Worm (Caenorhabditis elegans) whole organism, young adult: ENCODE results near the gene che-6.
A peak's percentile ranks its signal among the peaks of the same experiment; 100 is the strongest.

Experiments
- B0035.1 ChIP-seq: sonication (generic microtip); optimal IDR thresholded peaks from 2 replicates; lab custom pipeline; 2016; ENCODE audit warnings: missing genetic modification characterization, mild to moderate bottlenecking, missing compliant biosample characterization, missing genotype, missing genetic modification reagents
- C17E4.6 ChIP-seq: fragments of 200-800 bp; sonication (Bioruptor generic); IDR thresholded peaks from 2 replicates; pipeline ENCODE4 v1.3.6; 2022; ENCODE audit warnings: missing genetic modification reagents, missing genetic modification characterization, missing compliant biosample characterization
- F23B12.7 ChIP-seq: sonication (generic microtip); optimal IDR thresholded peaks from 2 replicates; lab custom pipeline; 2017; ENCODE audit warnings: missing genetic modification characterization, mild to moderate bottlenecking, missing compliant biosample characterization, antibody characterized with exemption, moderate library complexity; ENCODE audit not compliant: insufficient read depth
- K12H6.12 ChIP-seq: fragments of 200-800 bp; sonication (Bioruptor generic); optimal IDR thresholded peaks from 2 replicates; lab custom pipeline; 2018; ENCODE audit warnings: mild to moderate bottlenecking, missing genetic modification characterization, missing compliant biosample characterization
- attf-5 ChIP-seq: fragments of 200-800 bp; sonication (Bioruptor generic); optimal IDR thresholded peaks from 2 replicates; lab custom pipeline; 2018; ENCODE audit warnings: mild to moderate bottlenecking, missing genetic modification characterization, missing compliant biosample characterization
- ceh-27 ChIP-seq: fragments of 200-800 bp; sonication (Bioruptor generic); optimal IDR thresholded peaks from 2 replicates; lab custom pipeline; 2018; ENCODE audit warnings: mild to moderate bottlenecking, missing genetic modification characterization, moderate library complexity, missing compliant biosample characterization
- egrh-3 ChIP-seq: fragments of 200-800 bp; sonication (Bioruptor generic); IDR thresholded peaks from 2 replicates; pipeline ENCODE4 v1.3.6; 2022; ENCODE audit warnings: missing genetic modification reagents, missing genetic modification characterization, missing compliant biosample characterization
- ekl-4 ChIP-seq: fragments of 200-800 bp; sonication (Bioruptor generic); IDR thresholded peaks from 2 replicates; pipeline ENCODE4 v1.3.6; 2022; ENCODE audit warnings: missing genetic modification reagents, missing genetic modification characterization, missing compliant biosample characterization
- hlh-26 ChIP-seq: fragments of 200-800 bp; sonication (Bioruptor generic); conservative IDR thresholded peaks from 2 replicates; pipeline ENCODE4 v1.3.6; 2022; ENCODE audit warnings: missing genetic modification reagents, missing genetic modification characterization, missing compliant biosample characterization
- lin-40 ChIP-seq: sonication (generic microtip); optimal IDR thresholded peaks from 2 replicates; lab custom pipeline; 2016; ENCODE audit warnings: missing genetic modification characterization, mild to moderate bottlenecking, missing compliant biosample characterization, missing genotype, missing genetic modification reagents
- mcd-1 ChIP-seq: fragments of 200-800 bp; sonication (Bioruptor generic); IDR thresholded peaks from 2 replicates; pipeline ENCODE4 v1.3.6; 2022; ENCODE audit warnings: missing genetic modification reagents, missing genetic modification characterization, missing compliant biosample characterization
- nhr-120 ChIP-seq: fragments of 200-800 bp; sonication (Bioruptor generic); IDR thresholded peaks from 2 replicates; pipeline ENCODE4 v1.3.6; 2022; ENCODE audit warnings: missing genetic modification characterization, missing compliant biosample characterization
- rec-8 ChIP-seq, 2 experiments: sonication (generic microtip); optimal IDR thresholded peaks; 2 replicates each; lab custom pipeline; 2016; ENCODE audit warnings: mild to moderate bottlenecking in 2 of 2, missing genetic modification characterization in 2 of 2, missing genetic modification reagents in 2 of 2, missing genotype in 2 of 2, missing biosample characterization in 1 of 2, missing compliant biosample characterization in 1 of 2, moderate library complexity in 1 of 2
- rpc-1 ChIP-seq, 2 experiments: fragments of 150-350 bp in 1 of 2; sonication (generic microtip) in 1 of 2; optimal IDR thresholded peaks; 2 replicates each; lab custom pipeline; 2014 to 2018; ENCODE audit warnings: missing biosample characterization in 1 of 2, missing genetic modification characterization in 1 of 2, missing genetic modification reagents in 1 of 2, missing genotype in 1 of 2
- sea-2 ChIP-seq: fragments of 200-800 bp; sonication (Bioruptor generic); IDR thresholded peaks from 2 replicates; pipeline ENCODE4 v1.3.6; 2022; ENCODE audit warnings: missing genetic modification characterization, missing compliant biosample characterization
- snpc-4 ChIP-seq, 5 experiments: fragments of 150-350 bp in 1 of 5; sonication (generic microtip) in 4 of 5; optimal IDR thresholded peaks; 2 replicates each; lab custom pipeline; 2014 to 2018; ENCODE audit warnings: missing genetic modification characterization in 5 of 5, missing biosample characterization in 3 of 5, antibody characterized with exemption in 2 of 5, mild to moderate bottlenecking in 2 of 5, missing compliant biosample characterization in 2 of 5, missing genotype in 2 of 5, moderate library complexity in 2 of 5, missing genetic modification reagents in 1 of 5
- tbx-9 ChIP-seq: sonication (generic microtip); optimal IDR thresholded peaks from 2 replicates; lab custom pipeline; 2016; ENCODE audit warnings: borderline replicate concordance, missing genetic modification characterization, inconsistent platforms, missing compliant biosample characterization
- zfh-2 ChIP-seq: fragments of 200-800 bp; sonication (Bioruptor generic); conservative IDR thresholded peaks from 2 replicates; pipeline ENCODE4 v1.3.6; 2022; ENCODE audit warnings: missing genetic modification reagents, missing genetic modification characterization, missing compliant biosample characterization
- ztf-6 ChIP-seq: fragments of 200-800 bp; sonication (Bioruptor generic); IDR thresholded peaks from 2 replicates; pipeline ENCODE4 v1.3.6; 2022; ENCODE audit warnings: missing genetic modification reagents, missing genetic modification characterization, missing compliant biosample characterization

The che-6 gene

ce11 chrIV:2083146-2083545 lies 28.1 kb downstream of the che-6 start:
- TF ChIP-seq lin-40 (tag; lab: Kevin White, UChicago) (peak; percentile 18), rec-8 (tag; optimal IDR thresholded peaks at IDR 0.05; lab: Kevin White, UChicago) (no peak), hlh-26 (GFP tag; lab: Robert Waterston, UW) (no peak)
- TF ChIP-seq, all 124 proteins: peak for 1

- TF ChIP-seq F23B12.7 (tag; lab: Kevin White, UChicago): no peak
- no peak for TF ChIP-seq egrh-3 (GFP tag; lab: Robert Waterston, UW)
- TF ChIP-seq nhr-120: no peak
- no peak for TF ChIP-seq K12H6.12 (tag; lab: Kevin White, UChicago)
- TF ChIP-seq attf-5 (GFP tag; lab: Kevin White, UChicago): no peak
These were observed 30.9 kb downstream of the che-6 start for ce11 chrIV:2080340-2080739.

- TF ChIP-seq ztf-6 (GFP tag; lab: Robert Waterston, UW) (no peak), snpc-4 (GFP tag; optimal IDR thresholded peaks at IDR 0.05; lab: Kevin White, UChicago) (no peak), snpc-4 (tag; optimal IDR thresholded peaks at IDR 0.05; lab: Kevin White, UChicago) (peak in 3 of 4 experiments; percentile 21 to 57 (median 28))
These were observed 33.9 kb downstream of the che-6 start for ce11 chrIV:2077159-2077835.

- TF ChIP-seq C17E4.6 (GFP tag; lab: Robert Waterston, UW): no peak
- TF ChIP-seq attf-5 (GFP tag; lab: Kevin White, UChicago): no peak
- no peak for TF ChIP-seq sea-2 (GFP tag; lab: Robert Waterston, UW)
- no peak for TF ChIP-seq ekl-4 (GFP tag; lab: Robert Waterston, UW)
- TF ChIP-seq tbx-9: no peak
- no peak for TF ChIP-seq B0035.1 (tag; lab: Kevin White, UChicago)
- no peak for TF ChIP-seq ceh-27 (GFP tag; lab: Kevin White, UChicago)
These were observed 45.3 kb downstream of the che-6 start, which contains the start of gene arrd-26 for ce11 chrIV:2065895-2066294. Gene arrd-26 (plus strand): TSS chrIV:2066195.

ce11 chrIV:2059011-2059410 lies 52.2 kb downstream of the che-6 start, which contains the start of gene R05C11.2:
Gene R05C11.2 (minus strand): TSS chrIV:2059111.
- no peak for TF ChIP-seq K12H6.12 (tag; lab: Kevin White, UChicago)
- no peak for TF ChIP-seq lin-40 (tag; lab: Kevin White, UChicago)
- TF ChIP-seq rpc-1 (optimal IDR thresholded peaks at IDR 0.05; lab: Kevin White, UChicago): no peak
- no peak for TF ChIP-seq rpc-1 (tag; optimal IDR thresholded peaks at IDR 0.05; lab: Kevin White, UChicago)
- TF ChIP-seq, all 124 proteins: peak for 0

- 0 out of 2 replicates have a peak, but pooled peaks have one; percentile 5 for TF ChIP-seq mcd-1
- TF ChIP-seq zfh-2 (GFP tag; lab: Robert Waterston, UW): peak; percentile 66; the same call in 1 of the 2 replicates
- no peak for TF ChIP-seq ceh-27 (GFP tag; lab: Kevin White, UChicago)
These were observed 53.7 kb downstream of the che-6 start for ce11 chrIV:2057462-2057861.
